Worm (Caenorhabditis elegans) whole organism, young adult: ENCODE data around the gene T26G10.5.

ENCODE experiments used
- B0035.1 ChIP-seq: sonication (generic microtip); optimal IDR thresholded peaks from 2 replicates; lab custom pipeline; 2016; ENCODE audit warnings: missing genetic modification characterization, mild to moderate bottlenecking, missing compliant biosample characterization, missing genotype, missing genetic modification reagents
- F33H1.4 ChIP-seq: fragments of 200-800 bp; sonication (Bioruptor generic); IDR thresholded peaks from 2 replicates; pipeline ENCODE4 v1.3.6; 2022; ENCODE audit warnings: missing genetic modification reagents, missing genetic modification characterization, missing compliant biosample characterization
- F37B4.10 ChIP-seq: fragments of 200-800 bp; sonication (Bioruptor generic); IDR thresholded peaks from 2 replicates; pipeline ENCODE4 v1.3.6; 2022; ENCODE audit warnings: missing genetic modification characterization, missing compliant biosample characterization
- F39B2.1 ChIP-seq: fragments of 200-800 bp; sonication (Bioruptor generic); IDR thresholded peaks from 2 replicates; pipeline ENCODE4 v1.3.6; 2022; ENCODE audit warnings: missing genetic modification reagents, missing genetic modification characterization, missing compliant biosample characterization
- F52B5.7 ChIP-seq: sonication (generic microtip); optimal IDR thresholded peaks from 2 replicates; lab custom pipeline; 2016; ENCODE audit warnings: mild to moderate bottlenecking, missing genetic modification characterization, missing compliant biosample characterization
- F57C9.4 ChIP-seq: sonication (generic microtip); optimal IDR thresholded peaks from 2 replicates; lab custom pipeline; 2017; ENCODE audit warnings: mild to moderate bottlenecking, missing genetic modification characterization, missing compliant biosample characterization
- Y53F4B.3 ChIP-seq: fragments of 200-800 bp; sonication (Bioruptor generic); IDR thresholded peaks from 2 replicates; pipeline ENCODE4 v1.3.6; 2022; ENCODE audit warnings: missing genetic modification reagents, missing genetic modification characterization, missing compliant biosample characterization
- Y95B8A.8 ChIP-seq: fragments of 200-800 bp; sonication (Bioruptor generic); IDR thresholded peaks from 2 replicates; pipeline ENCODE4 v1.3.6; 2022; ENCODE audit warnings: missing genetic modification reagents, missing genetic modification characterization, missing compliant biosample characterization
- attf-5 ChIP-seq: fragments of 200-800 bp; sonication (Bioruptor generic); optimal IDR thresholded peaks from 2 replicates; lab custom pipeline; 2018; ENCODE audit warnings: mild to moderate bottlenecking, missing genetic modification characterization, missing compliant biosample characterization
- bed-2 ChIP-seq: fragments of 200-800 bp; sonication (Bioruptor generic); IDR thresholded peaks from 2 replicates; pipeline ENCODE4 v1.3.6; 2022; ENCODE audit warnings: missing genetic modification reagents, missing genetic modification characterization, missing compliant biosample characterization
- cebp-1 ChIP-seq, 2 experiments: fragments of 200-800 bp in 1 of 2; sonication (Bioruptor generic) in 1 of 2; sonication (generic microtip) in 1 of 2; IDR thresholded peaks in 1 of 2; optimal IDR thresholded peaks in 1 of 2; 2 replicates each; pipeline versions ENCODE4 v1.3.6 to Lab custom; 2017 to 2022; ENCODE audit warnings: missing compliant biosample characterization in 2 of 2, missing genetic modification characterization in 2 of 2, mild to moderate bottlenecking in 1 of 2, missing genetic modification reagents in 1 of 2, moderate library complexity in 1 of 2
- ceh-100 ChIP-seq: fragments of 200-800 bp; sonication (Bioruptor generic); IDR thresholded peaks from 2 replicates; pipeline ENCODE4 v1.3.6; 2022; ENCODE audit warnings: missing genetic modification reagents, missing genetic modification characterization, missing compliant biosample characterization
- ceh-27 ChIP-seq: fragments of 200-800 bp; sonication (Bioruptor generic); optimal IDR thresholded peaks from 2 replicates; lab custom pipeline; 2018; ENCODE audit warnings: mild to moderate bottlenecking, missing genetic modification characterization, moderate library complexity, missing compliant biosample characterization
- ceh-40 ChIP-seq: fragments of 200-800 bp; sonication (Bioruptor generic); IDR thresholded peaks from 2 replicates; pipeline ENCODE4 v1.3.6; 2022; ENCODE audit warnings: missing genetic modification characterization, missing compliant biosample characterization
- ceh-79 ChIP-seq: sonication (generic microtip); optimal IDR thresholded peaks from 2 replicates; lab custom pipeline; 2017; ENCODE audit warnings: mild to moderate bottlenecking, missing genetic modification characterization, missing compliant biosample characterization
- efl-1 ChIP-seq: fragments of 150-350 bp; optimal IDR thresholded peaks from 2 replicates; lab custom pipeline; 2014; ENCODE audit warnings: missing biosample characterization, missing genetic modification reagents, missing genetic modification characterization
- egl-44 ChIP-seq: fragments of 200-800 bp; sonication (Bioruptor generic); IDR thresholded peaks from 2 replicates; pipeline ENCODE4 v1.3.6; 2022; ENCODE audit warnings: missing genetic modification reagents, missing genetic modification characterization, missing compliant biosample characterization
- ekl-4 ChIP-seq: fragments of 200-800 bp; sonication (Bioruptor generic); IDR thresholded peaks from 2 replicates; pipeline ENCODE4 v1.3.6; 2022; ENCODE audit warnings: missing genetic modification reagents, missing genetic modification characterization, missing compliant biosample characterization
- ets-4 ChIP-seq: fragments of 200-800 bp; sonication (Bioruptor generic); optimal IDR thresholded peaks from 2 replicates; lab custom pipeline; 2018; ENCODE audit warnings: mild to moderate bottlenecking, missing genetic modification characterization, missing compliant biosample characterization
- him-1 ChIP-seq: sonication (generic microtip); optimal IDR thresholded peaks from 2 replicates; lab custom pipeline; 2016; ENCODE audit warnings: missing genotype, missing genetic modification reagents, missing genetic modification characterization, missing compliant biosample characterization
- hmg-1.2 ChIP-seq: fragments of 200-800 bp; sonication (Bioruptor generic); IDR thresholded peaks from 2 replicates; pipeline ENCODE4 v1.3.6; 2022; ENCODE audit warnings: missing genetic modification reagents, missing genetic modification characterization, missing compliant biosample characterization
- hrde-1 ChIP-seq: sonication (generic microtip); optimal IDR thresholded peaks from 2 replicates; lab custom pipeline; 2016; ENCODE audit warnings: missing genetic modification characterization, mild to moderate bottlenecking, missing compliant biosample characterization, moderate library complexity, missing genotype, missing genetic modification reagents, borderline replicate concordance
- let-607 ChIP-seq, 2 experiments: fragments of 200-800 bp in 1 of 2; sonication (Bioruptor generic) in 1 of 2; sonication (generic microtip) in 1 of 2; optimal IDR thresholded peaks; 2 replicates each; lab custom pipeline; 2016 to 2018; ENCODE audit warnings: mild to moderate bottlenecking in 2 of 2, missing compliant biosample characterization in 2 of 2, missing genetic modification characterization in 2 of 2, moderate library complexity in 2 of 2, missing genotype in 1 of 2
- lin-35 ChIP-seq, 3 experiments: fragments of 150-350 bp in 2 of 3; sonication (generic microtip) in 1 of 3; optimal IDR thresholded peaks; 2 replicates each; lab custom pipeline; 2014 to 2018; ENCODE audit warnings: missing biosample characterization in 3 of 3, missing genetic modification characterization in 3 of 3, missing genetic modification reagents in 3 of 3
- lsl-1 ChIP-seq: fragments of 200-800 bp; sonication (Bioruptor generic); optimal IDR thresholded peaks from 2 replicates; lab custom pipeline; 2018; ENCODE audit warnings: mild to moderate bottlenecking, missing genetic modification characterization, moderate library complexity, missing compliant biosample characterization
- madf-10 ChIP-seq: sonication (generic microtip); optimal IDR thresholded peaks from 2 replicates; lab custom pipeline; 2016; ENCODE audit warnings: mild to moderate bottlenecking, missing genetic modification characterization, missing compliant biosample characterization
- madf-3 ChIP-seq: fragments of 200-800 bp; sonication (Bioruptor generic); IDR thresholded peaks from 2 replicates; pipeline ENCODE4 v1.3.6; 2022; ENCODE audit warnings: missing genetic modification reagents, missing genetic modification characterization, missing compliant biosample characterization
- madf-8 ChIP-seq: fragments of 200-800 bp; sonication (Bioruptor generic); conservative IDR thresholded peaks from 2 replicates; pipeline ENCODE4 v1.3.6; 2022; ENCODE audit warnings: missing genetic modification reagents, missing genetic modification characterization, missing compliant biosample characterization
- nhr-120 ChIP-seq: fragments of 200-800 bp; sonication (Bioruptor generic); IDR thresholded peaks from 2 replicates; pipeline ENCODE4 v1.3.6; 2022; ENCODE audit warnings: missing genetic modification characterization, missing compliant biosample characterization
- pha-4 ChIP-seq: fragments of 150-350 bp; sonication (generic microtip); optimal IDR thresholded peaks from 2 replicates; lab custom pipeline; 2014; ENCODE audit warnings: missing biosample characterization, missing genetic modification reagents, missing genetic modification characterization
- repo-1 ChIP-seq: sonication (generic microtip); optimal IDR thresholded peaks from 2 replicates; lab custom pipeline; 2017; ENCODE audit warnings: mild to moderate bottlenecking, missing genetic modification characterization, missing compliant biosample characterization
- sdz-38 ChIP-seq: sonication (generic microtip); optimal IDR thresholded peaks from 2 replicates; lab custom pipeline; 2016; ENCODE audit warnings: missing genotype, missing genetic modification characterization, missing compliant biosample characterization
- sea-2 ChIP-seq: fragments of 200-800 bp; sonication (Bioruptor generic); IDR thresholded peaks from 2 replicates; pipeline ENCODE4 v1.3.6; 2022; ENCODE audit warnings: missing genetic modification characterization, missing compliant biosample characterization
- snpc-1.3 ChIP-seq: sonication (generic microtip); optimal IDR thresholded peaks from 2 replicates; lab custom pipeline; 2017; ENCODE audit warnings: missing genetic modification characterization, mild to moderate bottlenecking, missing compliant biosample characterization, antibody characterized with exemption, moderate library complexity, missing genotype, missing genetic modification reagents; ENCODE audit not compliant: insufficient read depth
- somi-1 ChIP-seq: fragments of 200-800 bp; sonication (Bioruptor generic); optimal IDR thresholded peaks from 2 replicates; lab custom pipeline; 2018; ENCODE audit warnings: mild to moderate bottlenecking, missing genetic modification characterization, missing compliant biosample characterization
- tlf-1 ChIP-seq: fragments of 200-800 bp; sonication (Bioruptor generic); optimal IDR thresholded peaks from 2 replicates; lab custom pipeline; 2018; ENCODE audit warnings: mild to moderate bottlenecking, missing genetic modification characterization, missing compliant biosample characterization
- unc-62 ChIP-seq: fragments of 150-350 bp; optimal IDR thresholded peaks from 2 replicates; lab custom pipeline; 2014; ENCODE audit warnings: missing biosample characterization, missing genetic modification reagents, missing genetic modification characterization
- xnd-1 ChIP-seq: sonication (generic microtip); optimal IDR thresholded peaks from 2 replicates; lab custom pipeline; 2016; ENCODE audit warnings: missing genotype, missing genetic modification reagents, missing genetic modification characterization, missing compliant biosample characterization
- zfh-2 ChIP-seq: fragments of 200-800 bp; sonication (Bioruptor generic); conservative IDR thresholded peaks from 2 replicates; pipeline ENCODE4 v1.3.6; 2022; ENCODE audit warnings: missing genetic modification reagents, missing genetic modification characterization, missing compliant biosample characterization
- ztf-28 ChIP-seq: fragments of 200-800 bp; sonication (Bioruptor generic); IDR thresholded peaks from 2 replicates; pipeline ENCODE4 v1.3.6; 2022; ENCODE audit warnings: missing genetic modification reagents, missing genetic modification characterization, missing compliant biosample characterization
- ztf-3 ChIP-seq: fragments of 200-800 bp; sonication (Bioruptor generic); optimal IDR thresholded peaks from 2 replicates; lab custom pipeline; 2018; ENCODE audit warnings: mild to moderate bottlenecking, missing genetic modification characterization, missing compliant biosample characterization
- ztf-6 ChIP-seq: fragments of 200-800 bp; sonication (Bioruptor generic); IDR thresholded peaks from 2 replicates; pipeline ENCODE4 v1.3.6; 2022; ENCODE audit warnings: missing genetic modification reagents, missing genetic modification characterization, missing compliant biosample characterization

The T26G10.5 gene

ce11 chrIII:9457192-9458103 lies 31.2 kb upstream of the T26G10.5 start:
- TF ChIP-seq ceh-100 (no peak), zfh-2 (GFP tag; lab: Robert Waterston, UW) (peak; percentile 88), him-1 (tag; lab: Kevin White, UChicago) (no peak), ztf-6 (no peak), cebp-1 (GFP tag; IDR thresholded peaks at IDR 0.05; lab: Robert Waterston, UW) (no peak), cebp-1 (tag; optimal IDR thresholded peaks at IDR 0.05; lab: Kevin White, UChicago) (peak; percentile 27), hrde-1 (tag; lab: Kevin White, UChicago) (no peak), efl-1 (GFP tag; lab: Kevin White, UChicago) (no peak), ets-4 (GFP tag; lab: Kevin White, UChicago) (no peak), F37B4.10 (GFP tag; lab: Robert Waterston, UW) (no peak), madf-10 (tag; lab: Kevin White, UChicago) (no peak), ztf-28 (GFP tag; lab: Robert Waterston, UW) (no peak)

ce11 chrIII:9455980-9456658 lies 29.9 kb upstream of the T26G10.5 start, which contains the start of the genes rheb-1 and spk-1:
rheb-1 (minus strand) TSS chrIII:9456030.
spk-1 (plus strand) TSS chrIII:9456608.
- TF ChIP-seq Y95B8A.8 (GFP tag; lab: Robert Waterston, UW) = peak; percentile 66; the same call in 1 of the 2 replicates
- peak; percentile 24 for TF ChIP-seq xnd-1 (tag; lab: Kevin White, UChicago)
- TF ChIP-seq somi-1 (GFP tag; lab: Kevin White, UChicago) = peak; percentile 76
- TF ChIP-seq tlf-1 (GFP tag; lab: Kevin White, UChicago) = peak; percentile 91
- no peak for TF ChIP-seq sea-2 (GFP tag; lab: Robert Waterston, UW)
- no peak for TF ChIP-seq bed-2 (GFP tag; lab: Robert Waterston, UW)
- peak; percentile 86 for TF ChIP-seq ceh-27
- TF ChIP-seq sdz-38 (tag; lab: Kevin White, UChicago) = no peak
- TF ChIP-seq ceh-79 (tag; lab: Kevin White, UChicago) = no peak
- TF ChIP-seq lin-35 (GFP tag; optimal IDR thresholded peaks at IDR 0.05; lab: Kevin White, UChicago) = peak in 1 of 3 experiments; percentile 58
- TF ChIP-seq ztf-28 (GFP tag; lab: Robert Waterston, UW) = 0 out of 2 replicates have a peak, but pooled peaks have one; percentile 45
- no peak for TF ChIP-seq B0035.1 (tag; lab: Kevin White, UChicago)
- no peak for TF ChIP-seq F57C9.4 (tag; lab: Kevin White, UChicago)
- TF ChIP-seq madf-8 (GFP tag; lab: Robert Waterston, UW) = peak; percentile 56; the same call in 1 of the 2 replicates
- TF ChIP-seq F33H1.4 (GFP tag; lab: Robert Waterston, UW) = peak; percentile 72
- peak; percentile 35 for TF ChIP-seq repo-1 (tag; lab: Kevin White, UChicago)
- TF ChIP-seq snpc-1.3 (tag; lab: Kevin White, UChicago) = no peak
- TF ChIP-seq ceh-40 = no peak
- TF ChIP-seq F37B4.10 (GFP tag; lab: Robert Waterston, UW) = peak; percentile 80; the same call in 1 of the 2 replicates
- peak; percentile 81; the same call in 1 of the 2 replicates for TF ChIP-seq madf-3 (GFP tag; lab: Robert Waterston, UW)
- TF ChIP-seq Y53F4B.3 (GFP tag; lab: Robert Waterston, UW) = no peak
- TF ChIP-seq F39B2.1 (GFP tag; lab: Robert Waterston, UW) = no peak
- TF ChIP-seq ekl-4 (GFP tag; lab: Robert Waterston, UW) = peak; percentile 66; the same call in 1 of the 2 replicates
- TF ChIP-seq pha-4 = peak; percentile 33
- no peak for TF ChIP-seq ztf-3 (GFP tag; lab: Kevin White, UChicago)
- TF ChIP-seq egl-44 = peak; percentile 65; the same call in 1 of the 2 replicates
- peak; percentile 94 for TF ChIP-seq hmg-1.2 (GFP tag; lab: Robert Waterston, UW)
- TF ChIP-seq let-607 (tag; optimal IDR thresholded peaks at IDR 0.05; lab: Kevin White, UChicago) = peak; percentile 81 to 84
- TF ChIP-seq attf-5 = peak; percentile 92
- peak; percentile 93 for TF ChIP-seq lsl-1 (GFP tag; lab: Kevin White, UChicago)
- no peak for TF ChIP-seq nhr-120 (GFP tag; lab: Robert Waterston, UW)
- TF ChIP-seq F52B5.7 (tag; lab: Kevin White, UChicago) = peak; percentile 38
- peak; percentile 63 for TF ChIP-seq unc-62
